Fruit fly (Drosophila melanogaster): Measurements from ENCODE around the gene Arl2.
A peak's percentile ranks its signal among the peaks of the same experiment; 100 is the strongest.

Gene Arl2

DNA sequence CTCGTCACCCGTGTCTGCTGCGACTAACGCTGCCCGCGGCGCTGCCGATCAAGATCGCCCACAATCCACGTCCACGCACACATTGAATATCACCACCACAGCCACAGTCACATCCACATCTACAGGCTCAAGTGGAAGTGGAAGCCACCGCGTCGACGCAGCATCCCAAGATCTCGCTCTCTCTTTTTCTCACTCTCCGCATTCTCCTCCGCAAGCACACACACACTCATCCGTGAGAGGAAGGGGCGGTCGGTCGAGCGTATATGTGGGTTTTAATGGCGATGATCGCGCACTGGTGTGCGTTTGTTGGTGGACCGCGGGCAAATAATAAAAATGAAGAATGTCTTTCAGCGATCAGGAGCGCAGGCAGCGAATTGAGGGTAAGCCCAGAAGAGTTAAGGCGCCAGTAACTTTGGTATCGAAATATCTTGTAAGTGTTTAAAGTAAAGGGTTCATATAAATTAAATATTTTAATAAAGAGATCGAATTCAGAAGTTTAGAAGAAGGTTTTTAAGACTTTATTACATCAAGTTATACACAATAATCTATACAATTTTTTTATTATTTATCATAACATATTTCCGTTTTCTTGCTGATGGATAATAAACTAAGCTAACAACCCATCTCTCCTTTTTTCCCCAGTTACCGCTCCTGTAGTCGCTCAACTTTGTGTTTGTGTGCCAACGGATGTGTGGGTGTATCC is 7.0 kb upstream of the Arl2 start, which contains the start of gene Poxm (continued):
- TF ChIP-seq Camta (GFP tag; optimal IDR thresholded peaks at IDR 0.05) = peak; percentile 66
- TF ChIP-seq bowl (GFP tag; IDR thresholded peaks at IDR 0.05) = no peak
- no peak for TF ChIP-seq sna (GFP tag; IDR thresholded peaks at IDR 0.05; ENCODE audit: partially characterized antibody)
- TF ChIP-seq CG3281 (GFP tag; optimal IDR thresholded peaks at IDR 0.05) = no peak
- no peak for TF ChIP-seq Lpt (GFP tag; optimal IDR thresholded peaks at IDR 0.05)
- peak; percentile 85 for TF ChIP-seq CG10543 (GFP tag; optimal IDR thresholded peaks at IDR 0.05)
- TF ChIP-seq CG5245 (GFP tag; optimal IDR thresholded peaks at IDR 0.05) = peak; percentile 87
- TF ChIP-seq CG14441 (GFP tag; IDR thresholded peaks at IDR 0.05) = peak; percentile 86
- peak; percentile 72; the same call in 2 of the 3 replicates for TF ChIP-seq gce (GFP tag; IDR thresholded peaks at IDR 0.05)
- TF ChIP-seq CG4282 (GFP tag; optimal IDR thresholded peaks at IDR 0.05) = no peak
- TF ChIP-seq toy (GFP tag; IDR thresholded peaks at IDR 0.05) = no peak
- no peak for TF ChIP-seq sc (optimal IDR thresholded peaks at IDR 0.05)
- TF ChIP-seq sc (GFP tag; optimal IDR thresholded peaks at IDR 0.05) = peak; percentile 91

dm6 chr3R:8334471-8334783 is 6.5 kb upstream of the Arl2 start:
- TF ChIP-seq Trl (optimal IDR thresholded peaks at IDR 0.05) = peak in 1 of 2 experiments; percentile 54
- no peak for TF ChIP-seq Trl (GFP tag; optimal IDR thresholded peaks at IDR 0.05)
- TF ChIP-seq btn (GFP tag; optimal IDR thresholded peaks at IDR 0.05) = no peak
- TF ChIP-seq Bteb2 (GFP tag; optimal IDR thresholded peaks at IDR 0.05) = no peak
- TF ChIP-seq p53 (GFP tag; optimal IDR thresholded peaks at IDR 0.05) = no peak
- 0 out of 3 replicates have a peak, but pooled peaks have one; percentile 4 for TF ChIP-seq CG7357 (GFP tag; IDR thresholded peaks at IDR 0.05)
- TF ChIP-seq CG1603 (tag; optimal IDR thresholded peaks at IDR 0.05) = no peak
- peak; percentile 31 for TF ChIP-seq CG7556 (GFP tag; optimal IDR thresholded peaks at IDR 0.05)
- no peak for TF ChIP-seq CG12299 (tag; optimal IDR thresholded peaks at IDR 0.05)
- no peak for TF ChIP-seq CG6272 (GFP tag; IDR thresholded peaks at IDR 0.05)
- TF ChIP-seq CG30403 (GFP tag; optimal IDR thresholded peaks at IDR 0.05) = peak; percentile 19
- TF ChIP-seq sr (GFP tag; IDR thresholded peaks at IDR 0.05) = peak; percentile 78; the same call in 2 of the 3 replicates
- no peak for TF ChIP-seq Pdp1 (GFP tag; optimal IDR thresholded peaks at IDR 0.05)
- TF ChIP-seq Nf-YB (GFP tag; optimal IDR thresholded peaks at IDR 0.05) = peak; percentile 91
- TF ChIP-seq CG6791 (GFP tag; IDR thresholded peaks at IDR 0.05; ENCODE audit: partially characterized antibody) = peak; percentile 19; the same call in 1 of the 3 replicates

DNA sequence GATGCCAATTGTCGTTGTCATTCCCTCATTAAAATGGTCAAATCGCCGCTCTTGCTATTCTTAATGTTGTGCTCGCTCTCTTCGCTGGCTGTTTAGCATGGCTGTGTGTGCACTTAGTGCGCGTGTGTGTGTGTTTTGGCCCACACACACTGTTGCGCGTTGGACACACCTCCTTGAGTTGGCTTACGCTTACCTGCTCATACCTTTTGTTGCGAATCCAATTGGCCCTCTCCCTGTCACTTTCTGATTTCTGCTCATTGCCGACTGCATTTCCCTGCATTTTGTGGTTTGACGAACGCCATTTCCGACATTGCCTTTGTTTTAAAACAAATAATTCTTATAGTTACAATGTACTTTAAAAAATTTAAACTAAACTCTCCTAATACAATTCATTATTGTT is 5.9 kb upstream of the Arl2 start:
- TF ChIP-seq Doc3 (GFP tag; IDR thresholded peaks at IDR 0.05; ENCODE audit: partially characterized antibody) (no peak), insv (GFP tag; optimal IDR thresholded peaks at IDR 0.05) (peak in 1 of 2 experiments; percentile 8), CG12071 (GFP tag; optimal IDR thresholded peaks at IDR 0.05) (no peak), CG10147 (GFP tag; optimal IDR thresholded peaks at IDR 0.05) (no peak), CG10267 (tag; optimal IDR thresholded peaks at IDR 0.05) (no peak), zen (tag; optimal IDR thresholded peaks at IDR 0.05) (peak; percentile 44), Elba2 (GFP tag; optimal IDR thresholded peaks at IDR 0.05) (peak; percentile 93), tll (GFP tag; optimal IDR thresholded peaks at IDR 0.05) (peak in 1 of 2 experiments; percentile 27), NfI (GFP tag; optimal IDR thresholded peaks at IDR 0.05) (no peak), CG15479 (GFP tag; optimal IDR thresholded peaks at IDR 0.05) (peak; percentile 41), bbx (GFP tag; IDR thresholded peaks at IDR 0.05; ENCODE audit: partially characterized antibody) (no peak), CG7372 (GFP tag; IDR thresholded peaks at IDR 0.05) (0 out of 2 replicates have a peak, but pooled peaks have one; percentile 3), CG18599 (GFP tag; optimal IDR thresholded peaks at IDR 0.05) (no peak)

Data from whole organism, embryonic.